Worm (Caenorhabditis elegans) whole organism, L1 larva: ENCODE data around the gene isp-1.
"Not testable (repeated sequence)": the region's sequence is repeated elsewhere in the genome, so short reads cannot be mapped to it uniquely, and the experiment has no call there.

Experiments used
- C16A3.4 ChIP-seq: fragments of 150-350 bp; optimal IDR thresholded peaks from 2 replicates; lab custom pipeline; 2014; ENCODE audit warnings: missing biosample characterization, missing genetic modification characterization
- C34B4.2 ChIP-seq: sonication (generic microtip); optimal IDR thresholded peaks from 2 replicates; lab custom pipeline; 2017; ENCODE audit warnings: mild to moderate bottlenecking, missing genetic modification characterization, missing compliant biosample characterization
- Y116A8C.19 ChIP-seq: sonication (generic microtip); optimal IDR thresholded peaks from 2 replicates; lab custom pipeline; 2016; ENCODE audit warnings: missing compliant biosample characterization, missing genetic modification characterization, borderline replicate concordance
- blmp-1 ChIP-seq: fragments of 150-350 bp; optimal IDR thresholded peaks from 2 replicates; lab custom pipeline; 2014; ENCODE audit warnings: missing biosample characterization, missing genetic modification characterization
- ceh-88 ChIP-seq: fragments of 200-800 bp; sonication (Bioruptor generic); IDR thresholded peaks from 2 replicates; pipeline ENCODE4 v1.3.6; 2022; ENCODE audit warnings: missing genetic modification characterization, missing compliant biosample characterization
- dpl-1 ChIP-seq, 3 experiments: fragments of 150-350 bp in 2 of 3; sonication (generic microtip) in 1 of 3; optimal IDR thresholded peaks; 2 replicates each; lab custom pipeline; 2014 to 2017; ENCODE audit warnings: missing biosample characterization in 3 of 3, missing genetic modification characterization in 3 of 3, missing genetic modification reagents in 3 of 3
- dsc-1 ChIP-seq: sonication (generic microtip); optimal IDR thresholded peaks from 2 replicates; lab custom pipeline; 2016; ENCODE audit warnings: mild to moderate bottlenecking, missing genetic modification characterization, missing compliant biosample characterization
- efl-1 ChIP-seq, 4 experiments: fragments of 150-350 bp; optimal IDR thresholded peaks in 3 of 4; peaks in 1 of 4; 1 replicate in 1 of 4; 2 replicates in 3 of 4; lab custom pipeline; 2014; ENCODE audit warnings: missing biosample characterization in 2 of 4, missing genetic modification characterization in 2 of 4, missing genetic modification reagents in 2 of 4
- efl-3 ChIP-seq: fragments of 200-800 bp; sonication (Bioruptor generic); optimal IDR thresholded peaks from 2 replicates; lab custom pipeline; 2018; ENCODE audit warnings: mild to moderate bottlenecking, missing genetic modification characterization, missing compliant biosample characterization
- egl-13 ChIP-seq: sonication (generic microtip); optimal IDR thresholded peaks from 2 replicates; lab custom pipeline; 2016; ENCODE audit warnings: missing genotype, missing genetic modification reagents, missing genetic modification characterization, missing compliant biosample characterization
- fkh-10 ChIP-seq: sonication (generic microtip); optimal IDR thresholded peaks from 2 replicates; lab custom pipeline; 2017; ENCODE audit warnings: missing biosample characterization, missing genetic modification reagents, missing genetic modification characterization
- fkh-8 ChIP-seq: sonication (generic microtip); optimal IDR thresholded peaks from 2 replicates; lab custom pipeline; 2016; ENCODE audit warnings: mild to moderate bottlenecking, missing genetic modification characterization, missing compliant biosample characterization
- fos-1 ChIP-seq: fragments of 150-350 bp; optimal IDR thresholded peaks from 2 replicates; lab custom pipeline; 2014; ENCODE audit warnings: missing biosample characterization, missing genetic modification characterization
- hlh-4 ChIP-seq: sonication (generic microtip); optimal IDR thresholded peaks from 2 replicates; lab custom pipeline; 2016; ENCODE audit warnings: mild to moderate bottlenecking, missing genetic modification characterization, missing compliant biosample characterization
- hpl-2 ChIP-seq: fragments of 150-350 bp; optimal IDR thresholded peaks from 2 replicates; lab custom pipeline; 2014; ENCODE audit warnings: missing biosample characterization, missing genetic modification reagents, missing genetic modification characterization
- lin-35 ChIP-seq, 2 experiments: fragments of 150-350 bp; optimal IDR thresholded peaks; 2 replicates each; lab custom pipeline; 2014; ENCODE audit warnings: missing biosample characterization in 2 of 2, missing genetic modification characterization in 2 of 2, missing genetic modification reagents in 2 of 2
- lin-39 ChIP-seq: fragments of 150-350 bp; optimal IDR thresholded peaks from 2 replicates; lab custom pipeline; 2014; ENCODE audit warnings: missing biosample characterization, missing genetic modification reagents, missing genetic modification characterization
- lsy-2 ChIP-seq, 2 experiments: fragments of 150-350 bp; optimal IDR thresholded peaks; 2 replicates each; lab custom pipeline; 2014; ENCODE audit warnings: missing biosample characterization in 2 of 2, missing genetic modification characterization in 2 of 2
- mab-9 ChIP-seq: fragments of 200-800 bp; sonication (Bioruptor generic); IDR thresholded peaks from 2 replicates; pipeline ENCODE4 v1.3.6; 2022; ENCODE audit warnings: missing genetic modification reagents, missing genetic modification characterization, missing compliant biosample characterization
- mdl-1 ChIP-seq, 2 experiments: fragments of 150-350 bp; optimal IDR thresholded peaks; 2 replicates each; lab custom pipeline; 2014 to 2017; ENCODE audit warnings: missing biosample characterization in 2 of 2, missing genetic modification characterization in 2 of 2, inconsistent platforms in 1 of 2
- mef-2 ChIP-seq: fragments of 150-350 bp; optimal IDR thresholded peaks from 2 replicates; lab custom pipeline; 2014; ENCODE audit warnings: missing biosample characterization, missing genetic modification characterization
- mep-1 ChIP-seq: fragments of 150-350 bp; optimal IDR thresholded peaks from 2 replicates; lab custom pipeline; 2014; ENCODE audit warnings: missing biosample characterization, missing genetic modification characterization
- nhr-11 ChIP-seq: fragments of 150-350 bp; optimal IDR thresholded peaks from 2 replicates; lab custom pipeline; 2014; ENCODE audit warnings: missing biosample characterization, missing genetic modification characterization
- nhr-12 ChIP-seq: sonication (generic microtip); optimal IDR thresholded peaks from 2 replicates; lab custom pipeline; 2017; ENCODE audit warnings: missing biosample characterization, missing genetic modification characterization
- nhr-28 ChIP-seq: fragments of 150-350 bp; optimal IDR thresholded peaks from 2 replicates; lab custom pipeline; 2014; ENCODE audit warnings: missing biosample characterization, missing genetic modification characterization
- nhr-71 ChIP-seq: sonication (generic microtip); optimal IDR thresholded peaks from 2 replicates; lab custom pipeline; 2016; ENCODE audit warnings: mild to moderate bottlenecking, missing genetic modification characterization, moderate library complexity, missing compliant biosample characterization
- nhr-84 ChIP-seq: sonication (generic microtip); optimal IDR thresholded peaks from 2 replicates; lab custom pipeline; 2017; ENCODE audit warnings: missing biosample characterization, missing genetic modification characterization
- pax-3 ChIP-seq: fragments of 200-800 bp; sonication (Bioruptor generic); optimal IDR thresholded peaks from 2 replicates; lab custom pipeline; 2018; ENCODE audit warnings: mild to moderate bottlenecking, missing genetic modification characterization, moderate library complexity, missing compliant biosample characterization
- pqm-1 ChIP-seq: sonication (generic microtip); optimal IDR thresholded peaks from 3 replicates; lab custom pipeline; 2017; ENCODE audit warnings: missing biosample characterization, missing genetic modification characterization
- rnt-1 ChIP-seq: sonication (generic microtip); optimal IDR thresholded peaks from 2 replicates; lab custom pipeline; 2016; ENCODE audit warnings: mild to moderate bottlenecking, missing genetic modification characterization, moderate library complexity, missing compliant biosample characterization
- snpc-4 ChIP-seq: fragments of 150-350 bp; optimal IDR thresholded peaks from 2 replicates; lab custom pipeline; 2014; ENCODE audit warnings: missing biosample characterization, missing genetic modification characterization
- sox-4 ChIP-seq: sonication (generic microtip); optimal IDR thresholded peaks from 2 replicates; lab custom pipeline; 2016; ENCODE audit warnings: missing genetic modification characterization, missing compliant biosample characterization
- swsn-7 ChIP-seq: sonication (generic microtip); optimal IDR thresholded peaks from 2 replicates; lab custom pipeline; 2016; ENCODE audit warnings: missing genetic modification characterization, missing compliant biosample characterization
- unc-130 ChIP-seq: fragments of 150-350 bp; optimal IDR thresholded peaks from 2 replicates; lab custom pipeline; 2017; ENCODE audit warnings: missing biosample characterization, missing genetic modification characterization, inconsistent platforms
- unc-62 ChIP-seq: fragments of 150-350 bp; optimal IDR thresholded peaks from 2 replicates; lab custom pipeline; 2014; ENCODE audit warnings: missing biosample characterization, missing genetic modification reagents, missing genetic modification characterization
- unc-86 ChIP-seq: sonication (generic microtip); optimal IDR thresholded peaks from 2 replicates; lab custom pipeline; 2016; ENCODE audit warnings: missing genetic modification characterization, missing compliant biosample characterization
- vab-15 ChIP-seq: sonication (generic microtip); optimal IDR thresholded peaks from 2 replicates; lab custom pipeline; 2017; ENCODE audit warnings: missing genotype, mild to moderate bottlenecking, missing genetic modification characterization, missing compliant biosample characterization
- xbp-1 ChIP-seq: sonication (generic microtip); optimal IDR thresholded peaks from 2 replicates; lab custom pipeline; 2016; ENCODE audit warnings: missing genetic modification characterization, missing compliant biosample characterization

isp-1 gene

DNA sequence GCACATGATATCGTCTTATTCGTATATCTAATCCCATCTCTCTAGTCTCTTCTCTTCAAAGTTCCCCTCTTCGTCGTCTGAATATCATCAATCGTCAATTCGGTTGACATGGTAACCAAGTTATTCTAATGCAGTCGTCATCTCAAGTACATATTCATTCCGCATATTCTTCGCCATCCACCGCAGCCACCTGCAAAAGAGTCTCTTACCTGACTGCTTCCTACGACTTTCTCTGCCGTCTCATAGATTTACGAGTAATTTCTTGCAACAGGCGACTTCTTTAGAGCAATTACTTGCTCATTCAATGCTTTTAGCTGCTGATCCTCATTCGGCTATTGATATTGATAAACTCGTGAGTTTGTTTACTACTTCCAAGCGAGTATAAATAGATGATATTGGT is 8.4 kb downstream of the isp-1 start:
- TF ChIP-seq nhr-84 (no peak), vab-15 (no peak), mdl-1 (tag; optimal IDR thresholded peaks at IDR 0.05; lab: Kevin White, UChicago) (no peak), fkh-8 (tag; lab: Kevin White, UChicago) (peak; percentile 85), nhr-12 (tag; lab: Kevin White, UChicago) (no peak), nhr-11 (tag; lab: Kevin White, UChicago) (no peak), mef-2 (tag; lab: Kevin White, UChicago) (no peak), lin-39 (tag; lab: Kevin White, UChicago) (no peak), Y116A8C.19 (tag; lab: Kevin White, UChicago) (no peak), lsy-2 (tag; optimal IDR thresholded peaks at IDR 0.05; lab: Kevin White, UChicago) (no peak), nhr-71 (tag; lab: Kevin White, UChicago) (no peak), sox-4 (tag; lab: Kevin White, UChicago) (peak; percentile 57), efl-3 (GFP tag; lab: Kevin White, UChicago) (no peak), dpl-1 (GFP tag; optimal IDR thresholded peaks at IDR 0.05; lab: Kevin White, UChicago) (no peak), nhr-28 (tag; lab: Kevin White, UChicago) (no peak), pax-3 (tag; lab: Kevin White, UChicago) (peak; percentile 44), swsn-7 (tag; lab: Kevin White, UChicago) (no peak), egl-13 (tag; lab: Kevin White, UChicago) (peak; percentile 1), dsc-1 (tag; lab: Kevin White, UChicago) (peak; percentile 70)

- TF ChIP-seq dpl-1 (GFP tag; optimal IDR thresholded peaks at IDR 0.05; lab: Kevin White, UChicago) (no peak), xbp-1 (tag; lab: Kevin White, UChicago) (no peak), efl-1 (optimal IDR thresholded peaks at IDR 0.05; lab: Kevin White, UChicago) (no peak), efl-1 (GFP tag; optimal IDR thresholded peaks at IDR 0.05 in 1 of 2; lab: Kevin White, UChicago) (peak in 1 of 2 experiments; percentile 18), unc-86 (tag; lab: Kevin White, UChicago) (no peak), snpc-4 (no peak), hpl-2 (GFP tag; lab: Kevin White, UChicago) (no peak), mab-9 (GFP tag; lab: Robert Waterston, UW) (no peak)
- TF ChIP-seq, all 84 proteins: peak for 1
Observed at ce11 chrIV:8126902-8127301, 9.0 kb downstream of the isp-1 start, which contains the start of gene ceph-41. Gene ceph-41 (plus strand): TSS chrIV:8127202.

DNA sequence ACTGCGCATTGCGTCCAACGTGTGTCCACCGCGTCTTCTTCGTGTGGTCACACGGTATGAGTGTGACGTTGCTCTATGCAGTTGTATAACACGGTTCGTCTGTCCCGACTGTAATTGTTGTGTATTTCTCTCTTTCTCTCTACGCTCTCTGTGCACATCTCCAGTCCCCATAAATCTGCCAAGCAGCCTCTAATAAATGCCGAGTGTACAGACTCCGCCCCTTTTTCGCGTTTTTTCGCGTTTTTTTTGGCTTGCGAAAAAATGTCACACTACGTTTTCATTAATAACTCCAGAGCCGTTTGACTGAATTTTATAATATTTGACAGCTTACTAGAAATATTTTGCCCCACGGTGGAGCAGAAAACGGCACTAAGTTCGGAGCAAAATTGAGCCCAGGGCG is 13.5 kb downstream of the isp-1 start, which contains the start of gene erp-44.3:
TSS of gene erp-44.3 (plus strand) at position 301 of the 400 bp plus-strand sequence.
- not testable (repeated sequence) for TF ChIP-seq mep-1 (tag; lab: Kevin White, UChicago); hlh-4 (tag; lab: Kevin White, UChicago); fkh-10
- TF ChIP-seq, all 84 proteins: peak for 0; not testable (repeated sequence) for 84

- no peak for TF ChIP-seq lin-35 (GFP tag; optimal IDR thresholded peaks at IDR 0.05; lab: Kevin White, UChicago)
- TF ChIP-seq, all 84 proteins: peak for 0
Observed at ce11 chrIV:8118790-8119189, 17.1 kb downstream of the isp-1 start, which contains the start of gene F42G8.8. Gene F42G8.8 (plus strand): TSS chrIV:8119090.

ce11 chrIV:8115462-8115861 is 20.4 kb downstream of the isp-1 start, which contains the start of gene irld-8:
Gene irld-8 (plus strand): TSS chrIV:8115762.
- TF ChIP-seq ceh-88 (GFP tag; lab: Robert Waterston, UW) (no peak), C16A3.4 (tag; lab: Kevin White, UChicago) (no peak), nhr-12 (tag; lab: Kevin White, UChicago) (no peak), unc-86 (tag; lab: Kevin White, UChicago) (no peak), nhr-28 (tag; lab: Kevin White, UChicago) (no peak), rnt-1 (tag; lab: Kevin White, UChicago) (no peak), fos-1 (no peak), mab-9 (GFP tag; lab: Robert Waterston, UW) (no peak), unc-130 (tag; lab: Kevin White, UChicago) (no peak), blmp-1 (no peak), unc-62 (GFP tag; lab: Kevin White, UChicago) (no peak), C34B4.2 (tag; lab: Kevin White, UChicago) (no peak), lsy-2 (tag; optimal IDR thresholded peaks at IDR 0.05; lab: Kevin White, UChicago) (no peak), egl-13 (tag; lab: Kevin White, UChicago) (no peak), snpc-4 (no peak), pqm-1 (no peak)
